Worm (Caenorhabditis elegans): ENCODE results near the gene 2L52.1.

2L52.1 gene

DNA sequence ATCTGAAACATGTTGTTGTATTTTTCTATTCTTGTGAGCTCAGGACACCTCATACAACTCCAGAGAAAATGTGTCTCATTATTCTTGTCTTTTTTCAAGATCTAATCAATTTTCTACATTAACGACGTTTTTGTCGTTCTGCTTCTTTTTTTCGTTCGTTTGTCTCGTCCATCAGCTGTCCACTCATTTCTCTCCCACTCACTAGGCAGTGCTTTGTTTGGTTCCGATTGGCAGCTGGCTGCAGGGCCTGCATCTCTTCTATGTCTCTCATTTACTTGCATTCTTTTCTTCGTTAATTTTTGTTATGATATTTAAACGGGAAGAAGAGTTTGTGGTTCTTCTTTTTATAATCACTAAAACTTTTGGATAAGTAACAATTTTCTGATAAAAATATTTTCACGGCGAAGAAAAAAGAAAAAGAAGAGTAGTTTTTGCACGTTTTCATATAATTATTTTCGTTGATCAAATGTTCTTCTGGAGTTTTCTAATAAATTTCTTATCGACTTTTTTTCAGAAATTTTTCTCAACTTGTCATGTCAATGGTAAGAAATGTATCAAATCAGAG, at the start of gene 2L52.1:
TSS of gene 2L52.1 (plus strand) at position 515 of the 565 bp plus-strand sequence.
- no peak for TF ChIP-seq unc-62 (GFP tag; optimal IDR thresholded peaks at IDR 0.05)

DNA sequence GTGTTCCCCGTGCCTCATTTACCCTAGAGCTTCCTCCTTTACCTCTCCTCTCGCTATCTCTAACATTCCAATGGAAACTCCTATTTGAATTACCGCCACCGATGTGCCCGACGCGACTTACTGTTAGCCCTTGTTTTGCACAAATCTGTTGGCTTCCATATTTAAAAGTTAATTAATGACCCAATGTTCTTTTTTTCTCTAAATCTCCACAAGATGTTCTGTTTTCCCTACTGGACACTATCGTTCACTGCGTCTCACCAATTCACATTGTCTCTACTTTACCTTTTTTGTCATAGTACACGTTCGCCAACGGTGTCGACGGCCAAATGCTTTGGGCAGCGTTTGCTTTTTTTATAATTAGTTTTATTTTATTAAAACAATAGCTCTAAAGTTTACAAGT, 1.1 kb upstream of the 2L52.1 start:
- TF ChIP-seq unc-62 (GFP tag; optimal IDR thresholded peaks at IDR 0.05): no peak

DNA sequence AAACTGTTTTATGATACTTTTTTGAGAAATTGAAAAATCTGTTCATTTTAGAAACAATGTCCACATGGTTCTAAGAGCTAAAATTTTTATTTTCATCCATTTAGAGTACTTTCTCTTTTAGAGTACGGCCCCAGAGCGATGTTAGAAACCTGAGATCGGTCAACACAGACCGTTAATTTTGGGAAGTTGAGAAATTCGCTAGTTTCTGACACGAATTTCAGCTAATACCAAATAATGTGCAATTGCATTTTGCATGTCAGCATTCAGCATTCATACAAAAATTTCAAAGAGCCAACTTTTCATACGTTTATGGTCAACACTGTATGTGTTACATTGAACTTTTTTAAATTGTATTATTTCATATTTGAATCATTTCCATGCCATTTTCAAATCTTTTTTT, 3.1 kb downstream of the 2L52.1 start:
- no peak for TF ChIP-seq unc-62 (GFP tag; optimal IDR thresholded peaks at IDR 0.05)

DNA sequence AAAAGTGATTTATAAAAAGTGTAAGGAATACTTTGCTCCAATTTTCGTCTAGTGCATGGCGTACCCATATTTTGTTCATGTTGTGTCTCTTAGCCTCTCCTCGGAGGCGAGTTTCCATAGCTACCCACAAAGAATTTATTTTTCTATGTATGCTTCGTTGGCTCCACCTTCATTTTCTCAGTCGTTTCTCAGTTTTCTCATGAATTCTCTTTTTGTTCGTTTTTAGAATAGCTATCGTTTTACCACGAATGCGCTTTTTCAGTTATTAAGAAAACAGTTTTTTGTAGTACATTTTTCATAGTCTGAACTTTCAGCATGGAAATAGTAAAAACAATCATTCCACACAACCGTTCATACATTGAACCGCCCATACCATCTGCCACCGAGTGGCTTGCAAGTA, 4.7 kb downstream of the 2L52.1 start, which contains the start of gene osta-1:
TSS of gene osta-1 (plus strand) at position 309 of the 400 bp plus-strand sequence.
- TF ChIP-seq unc-62 (GFP tag; optimal IDR thresholded peaks at IDR 0.05): no peak

DNA sequence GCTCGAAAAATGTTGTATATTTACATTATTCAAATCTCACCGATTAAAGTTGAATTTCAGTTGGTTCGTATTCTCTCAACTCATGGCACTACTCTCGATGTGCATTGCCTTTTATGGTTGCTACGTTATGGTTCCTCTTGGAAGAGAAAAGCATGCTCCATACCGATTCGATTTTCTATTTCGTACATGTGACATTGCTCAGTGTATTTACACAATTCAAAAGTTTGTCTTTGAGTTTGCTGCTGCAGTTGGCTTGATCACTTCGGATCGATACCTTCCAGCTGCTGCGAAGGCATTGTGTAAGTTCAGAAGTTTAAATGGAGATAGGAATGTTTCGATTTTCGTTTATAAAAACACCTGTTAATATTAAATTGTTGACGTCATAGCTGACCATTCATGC, 6.6 kb downstream of the 2L52.1 start:
- TF ChIP-seq unc-62 (GFP tag; optimal IDR thresholded peaks at IDR 0.05): no peak

DNA sequence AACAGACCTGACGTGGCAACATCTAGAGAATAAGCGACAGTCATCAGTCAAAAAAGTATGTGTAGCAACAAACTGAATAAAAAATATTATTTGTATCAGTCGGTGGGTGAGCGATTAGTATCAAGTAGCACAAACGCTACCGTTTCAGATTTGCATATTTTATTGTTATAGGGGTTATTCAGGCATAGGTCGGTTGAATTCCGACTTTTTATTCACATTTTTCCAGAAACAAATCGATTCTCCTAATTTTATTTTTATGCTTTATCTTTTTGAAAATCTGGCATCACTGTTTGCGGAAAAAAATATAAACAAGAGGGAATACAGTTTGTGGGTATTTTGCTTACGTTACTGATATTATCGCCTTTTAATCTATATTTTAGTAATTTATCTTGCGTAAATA, 10.1 kb downstream of the 2L52.1 start, which contains the start of gene best-4:
TSS of gene best-4 (minus strand) at position 101 of the 400 bp plus-strand sequence.
- no peak for TF ChIP-seq unc-62 (GFP tag; optimal IDR thresholded peaks at IDR 0.05)

DNA sequence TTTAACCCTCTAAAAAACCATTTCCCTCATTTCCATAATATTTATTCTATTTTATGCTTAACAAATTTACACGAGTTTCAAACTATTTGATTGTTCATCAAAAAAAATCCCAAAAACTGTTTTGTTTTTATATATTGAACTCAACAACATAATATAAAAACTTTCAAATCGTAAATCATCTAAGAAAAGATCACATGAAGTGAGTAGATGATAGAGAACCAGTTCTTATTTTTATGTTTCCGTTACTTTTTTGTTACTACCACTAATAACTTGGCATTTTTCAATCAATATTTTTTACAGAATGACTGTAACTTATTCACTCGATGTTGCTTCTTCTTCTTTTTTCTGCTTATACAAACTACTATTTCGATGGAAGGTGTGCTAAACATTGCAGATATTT, 11.0 kb downstream of the 2L52.1 start, which contains the start of gene best-3:
TSS of gene best-3 (plus strand) at position 301 of the 400 bp plus-strand sequence.
- TF ChIP-seq unc-62 (GFP tag; optimal IDR thresholded peaks at IDR 0.05): no peak

DNA sequence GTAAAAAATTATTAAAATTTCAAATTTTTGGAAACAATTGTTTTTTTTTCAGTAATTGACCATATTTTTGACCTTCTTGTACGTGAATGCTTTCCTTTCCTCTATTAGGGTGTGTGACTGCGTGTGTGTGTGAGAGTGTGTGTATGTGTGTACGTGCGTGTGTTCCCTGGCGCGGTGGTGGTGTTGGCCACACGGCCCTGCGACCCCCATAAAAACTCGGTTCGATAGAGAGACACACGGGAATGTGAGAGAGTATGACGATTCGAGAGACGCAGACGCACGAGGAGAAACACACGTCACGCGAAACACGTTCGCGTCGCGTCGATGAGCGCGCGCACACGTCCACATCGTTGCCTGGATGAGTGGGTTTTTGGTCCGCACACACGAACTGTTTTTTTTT, 17.1 kb downstream of the 2L52.1 start:
- TF ChIP-seq unc-62 (GFP tag; optimal IDR thresholded peaks at IDR 0.05): no peak

DNA sequence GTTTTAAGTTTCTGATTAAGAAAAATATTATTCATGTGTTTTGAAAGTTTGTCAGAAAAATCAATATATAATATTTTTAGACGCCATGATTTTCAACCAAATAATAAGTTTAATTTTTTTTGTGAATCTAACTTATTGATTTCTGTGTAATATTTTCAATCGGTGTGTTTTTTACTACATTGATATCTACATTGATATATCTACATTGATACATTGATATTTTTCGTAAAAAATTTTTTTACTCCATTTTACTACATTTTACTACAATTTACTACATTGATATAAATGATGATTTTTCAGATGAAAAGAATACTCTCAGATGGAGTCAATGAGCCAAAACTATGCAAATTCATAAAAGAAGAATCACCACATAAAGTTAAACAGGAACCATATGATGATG, 17.6 kb downstream of the 2L52.1 start, which contains the start of gene gmeb-1:
TSS of gene gmeb-1 (plus strand) at position 301 of the 400 bp plus-strand sequence.
- TF ChIP-seq unc-62 (GFP tag; optimal IDR thresholded peaks at IDR 0.05): no peak

DNA sequence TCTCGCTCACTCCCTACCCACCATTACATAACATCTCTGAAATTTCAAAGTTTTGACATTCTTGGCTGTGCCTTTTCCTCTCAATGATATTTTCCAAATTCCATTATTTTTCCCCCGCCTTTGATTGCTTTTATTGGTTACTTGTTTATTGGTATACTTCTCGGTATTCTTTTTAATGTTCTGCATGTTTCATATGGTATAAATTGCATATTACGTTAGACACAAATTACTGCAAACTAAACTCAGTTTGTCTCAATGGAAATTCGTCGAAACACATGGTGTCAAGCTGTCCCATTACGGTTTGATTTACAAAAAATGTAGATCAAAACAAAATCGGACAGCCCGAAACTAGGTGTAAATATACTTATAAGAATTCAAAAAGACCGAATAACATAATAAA, 20.3 kb downstream of the 2L52.1 start:
- no peak for TF ChIP-seq unc-62 (GFP tag; optimal IDR thresholded peaks at IDR 0.05)

DNA sequence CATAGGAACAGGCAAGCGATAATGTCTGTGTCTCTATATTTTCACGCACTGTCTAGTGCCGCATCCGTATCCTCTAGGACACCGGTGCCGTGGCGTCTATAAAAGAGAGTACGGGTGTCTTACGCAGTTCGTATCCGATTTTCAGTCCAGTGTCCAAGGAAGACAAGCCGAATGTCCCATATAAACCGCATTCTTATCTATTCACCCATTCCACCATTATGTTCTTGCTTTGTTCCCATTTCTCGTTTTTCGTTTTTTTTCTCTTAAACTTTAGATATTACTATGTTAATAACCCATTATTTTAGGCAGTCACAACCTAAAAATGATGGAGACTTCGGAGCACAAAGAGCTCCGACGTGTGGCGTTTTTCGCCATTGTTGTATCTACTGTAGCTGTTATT, 21.4 kb downstream of the 2L52.1 start, which contains the start of gene sqt-2:
TSS of gene sqt-2 (plus strand) at position 301 of the 400 bp plus-strand sequence.
- no peak for TF ChIP-seq unc-62 (GFP tag; optimal IDR thresholded peaks at IDR 0.05)

DNA sequence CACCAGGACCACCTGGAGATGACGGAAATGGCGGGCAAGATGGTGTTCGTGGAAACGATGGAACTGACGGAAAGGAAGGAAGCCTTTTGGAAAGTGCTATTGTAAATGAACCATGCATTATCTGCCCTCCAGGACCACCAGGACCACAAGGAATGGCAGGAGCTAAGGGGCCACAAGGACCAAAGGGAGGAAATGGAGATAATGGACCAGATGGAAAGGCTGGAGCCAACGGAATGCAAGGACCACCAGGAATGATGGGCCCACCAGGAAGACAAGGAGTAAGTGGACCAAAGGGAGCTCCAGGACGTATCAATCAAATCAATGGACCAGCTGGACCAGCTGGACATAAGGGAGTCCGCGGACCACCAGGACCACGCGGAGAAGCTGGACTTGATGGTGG, 22.1 kb downstream of the 2L52.1 start:
- no peak for TF ChIP-seq unc-62 (GFP tag; optimal IDR thresholded peaks at IDR 0.05)

DNA sequence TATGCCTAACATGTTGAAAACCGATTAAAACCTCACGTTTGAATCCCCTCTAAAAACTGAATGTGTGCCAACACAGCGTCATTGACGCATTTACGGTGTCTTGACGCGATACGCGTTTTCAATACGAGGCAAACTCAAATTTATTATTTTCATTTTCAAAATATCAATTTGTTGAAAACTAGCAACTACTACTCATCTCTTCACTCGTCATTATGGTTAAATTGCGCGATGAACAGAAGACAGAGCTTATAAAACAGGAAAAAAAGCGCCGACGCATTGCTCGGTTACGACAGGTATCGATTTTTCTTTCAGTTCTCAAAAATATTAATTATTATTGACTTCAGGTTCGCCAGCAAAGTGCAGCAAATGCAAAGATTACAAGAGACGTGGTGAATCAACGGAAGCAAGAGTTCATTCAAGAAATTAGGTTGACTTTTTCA, 22.9 kb downstream of the 2L52.1 start, which contains the start of gene enee-1:
TSS of gene enee-1 (plus strand) at position 108 of the 440 bp plus-strand sequence.
- TF ChIP-seq unc-62 (GFP tag; optimal IDR thresholded peaks at IDR 0.05): no peak

DNA sequence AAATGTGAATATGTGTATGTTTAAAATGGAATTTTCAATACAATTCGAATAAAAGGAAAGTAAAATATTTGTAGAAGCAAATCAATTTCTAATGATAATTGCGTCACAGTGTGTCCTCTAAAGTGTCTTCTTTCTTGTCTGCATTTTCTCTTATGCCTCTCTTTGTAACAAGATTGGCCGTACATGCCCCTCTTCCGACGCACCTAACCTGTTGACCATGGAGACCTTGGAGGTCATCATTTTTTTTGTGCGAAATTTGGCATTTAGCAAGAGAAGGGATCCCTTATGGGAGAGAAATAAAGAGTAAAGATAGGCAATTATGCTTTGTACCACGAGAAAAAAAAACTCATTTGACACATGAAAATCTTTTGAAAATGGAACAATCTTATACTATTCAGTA, 26.6 kb downstream of the 2L52.1 start, which contains the start of gene F23F1.4:
TSS of gene F23F1.4 (minus strand) at position 141 of the 400 bp plus-strand sequence.
- no peak for TF ChIP-seq unc-62 (GFP tag; optimal IDR thresholded peaks at IDR 0.05)

DNA sequence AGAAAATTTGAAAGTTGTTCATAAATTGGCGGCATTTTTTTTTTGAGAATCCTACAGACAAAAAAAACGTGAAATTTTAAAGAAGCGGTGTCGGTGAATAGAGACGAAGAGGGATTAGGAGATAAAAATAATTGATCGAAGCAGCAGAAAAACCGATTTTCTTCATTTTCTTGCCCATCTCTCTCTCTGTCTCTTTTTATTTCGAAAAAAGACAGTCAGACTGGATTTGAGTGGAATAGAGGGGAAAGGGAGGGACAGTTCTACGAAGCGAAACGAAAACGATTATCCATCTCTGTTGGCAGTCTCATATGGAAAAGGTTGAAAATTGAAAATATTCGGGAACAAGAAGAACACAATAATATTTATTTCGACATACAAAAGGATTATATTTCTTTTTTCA, 27.9 kb downstream of the 2L52.1 start:
- TF ChIP-seq unc-62 (GFP tag; optimal IDR thresholded peaks at IDR 0.05): no peak

DNA sequence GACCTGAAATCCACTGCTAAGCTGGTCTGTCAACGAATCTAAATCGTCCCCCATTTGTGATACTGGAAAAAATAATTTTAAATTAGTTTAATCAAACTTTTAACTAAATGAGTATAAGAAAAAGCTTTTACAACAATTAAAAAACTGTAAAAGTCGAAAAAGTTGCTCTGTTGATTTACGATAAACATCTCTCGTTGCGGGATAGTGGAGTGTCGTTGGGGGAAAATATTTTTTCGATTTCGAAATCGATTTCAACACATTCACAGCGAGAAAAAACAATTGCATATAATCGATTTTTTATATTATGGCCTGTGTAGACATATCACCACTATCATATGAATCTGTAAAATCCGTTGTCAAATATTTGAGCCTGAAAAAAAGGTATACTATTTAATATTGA, 29.9 kb downstream of the 2L52.1 start, which contains the start of the genes F23F1.5 and fbxc-54:
TSS of gene F23F1.5 (minus strand) at position 64 of the 400 bp plus-strand sequence.
TSS of gene fbxc-54 (plus strand) at position 199 of the 400 bp plus-strand sequence.
- no peak for TF ChIP-seq unc-62 (GFP tag; optimal IDR thresholded peaks at IDR 0.05)

DNA sequence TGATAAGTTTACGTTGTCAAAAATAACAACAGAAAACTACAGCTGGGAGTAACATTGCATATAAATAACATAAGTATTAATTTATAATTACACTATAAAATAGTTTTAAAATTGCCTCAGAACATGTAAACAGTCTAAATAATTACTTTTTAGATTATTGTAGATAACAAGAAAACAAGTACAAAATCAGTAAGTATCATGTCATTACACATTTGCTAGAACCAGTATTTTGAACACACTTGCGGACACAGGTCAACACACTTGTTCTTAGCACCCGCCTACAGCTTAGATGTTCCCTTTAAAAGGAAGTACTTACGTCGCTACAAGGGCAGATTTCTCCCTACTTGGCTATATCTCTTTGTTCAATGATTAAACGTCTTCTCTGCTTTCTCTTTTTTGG, 32.3 kb downstream of the 2L52.1 start, which contains the start of gene F23F1.2:
TSS of gene F23F1.2 (plus strand) at position 301 of the 400 bp plus-strand sequence.
- TF ChIP-seq unc-62 (GFP tag; optimal IDR thresholded peaks at IDR 0.05): no peak

Measured in whole organism, dauer.